Fruit fly (Drosophila melanogaster) whole organism, adult: Measurements from ENCODE around the gene mRpL11.

ENCODE experiments used
- CG11617 ChIP-seq: fragments of 200-800 bp; sonication (Bioruptor generic); optimal IDR thresholded peaks from 2 replicates; lab custom pipeline; 2017; ENCODE audit warnings: mild to moderate bottlenecking, missing biosample characterization, missing genetic modification reagents, missing genetic modification characterization
- CG14711 ChIP-seq: fragments of 200-800 bp; sonication (Bioruptor generic); optimal IDR thresholded peaks from 2 replicates; lab custom pipeline; 2018; ENCODE audit warnings: missing biosample characterization, mild to moderate bottlenecking, missing genetic modification characterization, moderate library complexity
- CG5204 ChIP-seq: fragments of 200-800 bp; sonication (Bioruptor generic); optimal IDR thresholded peaks from 2 replicates; lab custom pipeline; 2016; ENCODE audit warnings: missing biosample characterization, missing genetic modification characterization
- CG7101 ChIP-seq: fragments of 200-800 bp; sonication (Bioruptor generic); optimal IDR thresholded peaks from 2 replicates; lab custom pipeline; 2018; ENCODE audit warnings: missing biosample characterization, mild to moderate bottlenecking, missing genetic modification characterization, moderate library complexity
- Clk ChIP-seq: fragments of 200-800 bp; sonication (Bioruptor generic); optimal IDR thresholded peaks from 2 replicates; lab custom pipeline; 2017; ENCODE audit warnings: missing biosample characterization, missing genetic modification characterization
- Crg-1 ChIP-seq: fragments of 200-800 bp; sonication (Bioruptor generic); optimal IDR thresholded peaks from 2 replicates; lab custom pipeline; 2016; ENCODE audit warnings: missing biosample characterization, missing genetic modification characterization
- Hr96 ChIP-seq: fragments of 200-800 bp; sonication (Bioruptor generic); optimal IDR thresholded peaks from 2 replicates; lab custom pipeline; 2016; ENCODE audit warnings: missing biosample characterization, missing genetic modification characterization
- Mnt ChIP-seq: fragments of 200-800 bp; sonication (Bioruptor generic); optimal IDR thresholded peaks from 2 replicates; lab custom pipeline; 2016; ENCODE audit warnings: missing biosample characterization, mild to moderate bottlenecking, missing genetic modification characterization
- cnc ChIP-seq, 2 experiments: fragments of >200 bp; optimal IDR thresholded peaks; 2 replicates each; lab custom pipeline; 2017
- kay ChIP-seq: fragments of 200-800 bp; sonication (Bioruptor generic); peaks from one replicate; lab custom pipeline; 2016; ENCODE audit warnings: missing biosample characterization, missing genetic modification characterization, borderline replicate concordance
- toe ChIP-seq: fragments of 200-800 bp; sonication (Bioruptor generic); optimal IDR thresholded peaks from 2 replicates; lab custom pipeline; 2016; ENCODE audit warnings: missing biosample characterization, missing genetic modification characterization

- TF ChIP-seq cnc (optimal IDR thresholded peaks at IDR 0.05; lab: Kevin White, UChicago) (no peak), CG14711 (tag; lab: Kevin White, UChicago) (no peak), toe (GFP tag; lab: Kevin White, UChicago) (no peak), kay (GFP tag; lab: Kevin White, UChicago) (no peak), Hr96 (GFP tag; lab: Kevin White, UChicago) (no peak), CG7101 (tag; lab: Kevin White, UChicago) (no peak), Clk (GFP tag; lab: Kevin White, UChicago) (no peak), CG11617 (GFP tag; lab: Kevin White, UChicago) (no peak), Mnt (GFP tag; lab: Kevin White, UChicago) (no peak), CG5204 (GFP tag; lab: Kevin White, UChicago) (no peak), Crg-1 (GFP tag; lab: Kevin White, UChicago) (no peak)
Observed at dm6 chr3R:14481977-14482376, 29.7 kb upstream of the mRpL11 start.
